Fruit fly (Drosophila melanogaster) S2 (cell line): ENCODE data around the gene CG5418.

ENCODE experiments used
- CG8478 ChIP-seq: fragments of >200 bp; optimal IDR thresholded peaks from 2 replicates; lab custom pipeline; 2018
- CTCF ChIP-seq, 2 experiments: fragments of >200 bp; optimal IDR thresholded peaks; 2 replicates each; lab custom pipeline; 2018

DNA sequence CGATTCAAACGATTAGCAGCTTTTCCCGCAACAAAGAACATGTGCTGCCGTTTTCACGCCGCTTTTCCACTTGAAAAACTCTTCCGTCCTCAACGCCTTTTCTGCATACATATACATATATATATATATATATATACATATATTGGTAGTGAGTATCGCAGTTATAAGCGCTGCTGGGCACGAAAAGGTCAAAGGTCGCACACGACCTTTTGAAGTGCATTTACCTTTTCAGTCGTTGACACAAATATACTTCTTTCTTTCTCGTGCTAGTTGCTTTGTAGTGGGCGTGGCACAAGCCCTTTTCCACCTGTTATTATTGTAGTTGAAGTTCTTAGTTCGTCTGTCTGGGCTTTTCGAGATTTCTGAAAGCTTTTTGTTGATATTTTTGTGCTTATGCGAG is 36.4 kb upstream of the CG5418 start:
- TF ChIP-seq CG8478 (lab: Kevin White, UChicago) (no peak), CTCF (optimal IDR thresholded peaks at IDR 0.05; lab: Kevin White, UChicago) (no peak)
